Fruit fly (Drosophila melanogaster) whole organism, embryonic: ENCODE measurements around the gene CG6790.

Source experiments
- Ada2b ChIP-seq: fragments of 200-800 bp; sonication (Bioruptor generic); IDR thresholded peaks from 2 replicates; pipeline ENCODE4 v1.3.6; 2022; ENCODE audit warnings: missing biosample characterization, missing genetic modification characterization
- B-H1 ChIP-seq: fragments of 200-800 bp; sonication (Bioruptor generic); IDR thresholded peaks from 3 replicates; pipeline ENCODE4 v1.3.6; 2022; ENCODE audit warnings: missing biosample characterization, missing genetic modification characterization
- B-H2 ChIP-seq: fragments of 200-800 bp; sonication (Bioruptor generic); optimal IDR thresholded peaks from 2 replicates; lab custom pipeline; 2018; ENCODE audit warnings: missing biosample characterization, mild to moderate bottlenecking, missing genetic modification characterization
- BEAF-32 ChIP-seq: fragments of 200-800 bp; sonication (Bioruptor generic); optimal IDR thresholded peaks from 3 replicates; lab custom pipeline; 2017; ENCODE audit warnings: missing biosample characterization, missing genetic modification characterization, mild to moderate bottlenecking, moderate library complexity, missing genetic modification reagents
- Bdp1 ChIP-seq: fragments of 200-800 bp; sonication (Bioruptor generic); optimal IDR thresholded peaks from 3 replicates; lab custom pipeline; 2016; ENCODE audit warnings: missing biosample characterization, missing genetic modification characterization
- BtbVII ChIP-seq: fragments of 200-800 bp; sonication (Bioruptor generic); optimal IDR thresholded peaks from 3 replicates; lab custom pipeline; 2017; ENCODE audit warnings: missing biosample characterization, mild to moderate bottlenecking, missing genetic modification characterization
- CG10321 ChIP-seq: fragments of 200-800 bp; sonication (Bioruptor generic); IDR thresholded peaks from 2 replicates; pipeline ENCODE4 v1.3.6; 2022; ENCODE audit warnings: missing biosample characterization, missing genetic modification characterization
- CG10959 ChIP-seq: fragments of 200-800 bp; sonication (Bioruptor generic); IDR thresholded peaks from 2 replicates; pipeline ENCODE4 v1.3.6; 2022; ENCODE audit warnings: missing biosample characterization, missing genetic modification characterization
- CG12659 ChIP-seq: fragments of 200-800 bp; sonication (Bioruptor generic); optimal IDR thresholded peaks from 3 replicates; lab custom pipeline; 2017; ENCODE audit warnings: mild to moderate bottlenecking, missing biosample characterization, missing genetic modification reagents, missing genetic modification characterization
- CG13296 ChIP-seq: fragments of 200-800 bp; sonication (Bioruptor generic); optimal IDR thresholded peaks from 3 replicates; lab custom pipeline; 2018; ENCODE audit warnings: missing biosample characterization, mild to moderate bottlenecking, missing genetic modification characterization
- CG14710 ChIP-seq: fragments of 200-800 bp; sonication (Bioruptor generic); optimal IDR thresholded peaks from 3 replicates; lab custom pipeline; 2019; ENCODE audit warnings: missing biosample characterization, mild to moderate bottlenecking, missing genetic modification characterization, moderate library complexity
- CG18011 ChIP-seq: fragments of 200-800 bp; sonication (Bioruptor generic); optimal IDR thresholded peaks from 2 replicates; lab custom pipeline; 2017; ENCODE audit warnings: missing biosample characterization, missing genetic modification characterization, mild to moderate bottlenecking, moderate library complexity, missing genotype
- CG1832 ChIP-seq: fragments of 200-800 bp; sonication (Bioruptor generic); optimal IDR thresholded peaks from 2 replicates; lab custom pipeline; 2017; ENCODE audit warnings: missing biosample characterization, mild to moderate bottlenecking, missing genetic modification characterization, inconsistent platforms
- CG2120 ChIP-seq: fragments of 200-800 bp; sonication (Bioruptor generic); optimal IDR thresholded peaks from 3 replicates; lab custom pipeline; 2016; ENCODE audit warnings: missing biosample characterization, missing genetic modification characterization
- CG2712 ChIP-seq: fragments of 200-800 bp; optimal IDR thresholded peaks from 3 replicates; lab custom pipeline; 2019; ENCODE audit warnings: missing biosample characterization, mild to moderate bottlenecking, missing genetic modification characterization, moderate library complexity
- CG2875 ChIP-seq: fragments of 200-800 bp; sonication (Bioruptor generic); optimal IDR thresholded peaks from 2 replicates; lab custom pipeline; 2017; ENCODE audit warnings: missing biosample characterization, mild to moderate bottlenecking, missing genetic modification characterization, missing genetic modification reagents
- CG3163 ChIP-seq: fragments of 200-800 bp; sonication (Bioruptor generic); optimal IDR thresholded peaks from 3 replicates; lab custom pipeline; 2016; ENCODE audit warnings: missing biosample characterization, missing genetic modification characterization
- CG33557 ChIP-seq: fragments of 200-800 bp; sonication (Bioruptor generic); optimal IDR thresholded peaks from 2 replicates; lab custom pipeline; 2019; ENCODE audit warnings: missing biosample characterization, mild to moderate bottlenecking, missing genetic modification characterization, moderate library complexity
- CG4404 ChIP-seq: fragments of 200-800 bp; sonication (Bioruptor generic); IDR thresholded peaks from 2 replicates; pipeline ENCODE4 v1.3.6; 2022; ENCODE audit warnings: missing biosample characterization, missing genetic modification characterization
- CG6254 ChIP-seq: fragments of 200-800 bp; sonication (Bioruptor generic); optimal IDR thresholded peaks from 3 replicates; lab custom pipeline; 2017; ENCODE audit warnings: mild to moderate bottlenecking, missing biosample characterization, missing genetic modification reagents, missing genetic modification characterization
- CG7271 ChIP-seq: fragments of 200-800 bp; sonication (Bioruptor generic); optimal IDR thresholded peaks from 2 replicates; lab custom pipeline; 2018; ENCODE audit warnings: missing biosample characterization, mild to moderate bottlenecking, missing genetic modification characterization, moderate library complexity
- CG7839 ChIP-seq: fragments of 200-800 bp; sonication (Bioruptor generic); optimal IDR thresholded peaks from 3 replicates; lab custom pipeline; 2018; ENCODE audit warnings: missing biosample characterization, mild to moderate bottlenecking, missing genetic modification characterization, moderate library complexity
- CG7963 ChIP-seq: fragments of 200-800 bp; sonication (Bioruptor generic); IDR thresholded peaks from 3 replicates; pipeline ENCODE4 v1.3.6; 2022; ENCODE audit warnings: missing biosample characterization, missing genetic modification characterization; ENCODE audit not compliant: partially characterized antibody
- CG8089 ChIP-seq: fragments of 200-800 bp; sonication (Bioruptor generic); optimal IDR thresholded peaks from 3 replicates; lab custom pipeline; 2016; ENCODE audit warnings: missing biosample characterization, missing genetic modification characterization
- CG9437 ChIP-seq: fragments of 200-800 bp; sonication (Bioruptor generic); optimal IDR thresholded peaks from 2 replicates; lab custom pipeline; 2018; ENCODE audit warnings: missing biosample characterization, mild to moderate bottlenecking, missing genetic modification characterization
- CG9609 ChIP-seq: fragments of 200-800 bp; sonication (Bioruptor generic); optimal IDR thresholded peaks from 3 replicates; lab custom pipeline; 2016; ENCODE audit warnings: missing biosample characterization, missing genetic modification characterization
- CoRest ChIP-seq: fragments of 200-800 bp; sonication (Bioruptor generic); optimal IDR thresholded peaks from 3 replicates; lab custom pipeline; 2018; ENCODE audit warnings: missing biosample characterization, mild to moderate bottlenecking, missing genetic modification characterization, moderate library complexity
- Dp ChIP-seq: fragments of 200-800 bp; sonication (Bioruptor generic); optimal IDR thresholded peaks from 2 replicates; lab custom pipeline; 2018; ENCODE audit warnings: missing biosample characterization, mild to moderate bottlenecking, missing genetic modification characterization, moderate library complexity
- Dref ChIP-seq: fragments of 200-800 bp; sonication (Bioruptor generic); IDR thresholded peaks from 2 replicates; pipeline ENCODE4 v1.3.6; 2022; ENCODE audit warnings: missing biosample characterization, missing genetic modification characterization
- Drgx ChIP-seq: fragments of 200-800 bp; sonication (Bioruptor generic); IDR thresholded peaks from 2 replicates; pipeline ENCODE4 v1.3.6; 2022; ENCODE audit warnings: missing biosample characterization, missing genetic modification characterization
- Fer1 ChIP-seq: fragments of 200-800 bp; sonication (Bioruptor generic); optimal IDR thresholded peaks from 2 replicates; lab custom pipeline; 2017; ENCODE audit warnings: missing biosample characterization, mild to moderate bottlenecking, missing genetic modification characterization
- NfI ChIP-seq: fragments of 200-800 bp; sonication (Bioruptor generic); optimal IDR thresholded peaks from 3 replicates; lab custom pipeline; 2018; ENCODE audit warnings: missing biosample characterization, mild to moderate bottlenecking, missing genetic modification characterization, moderate library complexity
- Oli ChIP-seq: fragments of 200-800 bp; sonication (Bioruptor generic); optimal IDR thresholded peaks from 2 replicates; lab custom pipeline; 2018; ENCODE audit warnings: missing biosample characterization, mild to moderate bottlenecking, missing genetic modification characterization, moderate library complexity
- Spps ChIP-seq: fragments of 200-800 bp; sonication (Bioruptor generic); optimal IDR thresholded peaks from 2 replicates; lab custom pipeline; 2018; ENCODE audit warnings: missing biosample characterization, mild to moderate bottlenecking, missing genetic modification characterization
- ash1 ChIP-seq: fragments of 200-800 bp; sonication (Bioruptor generic); optimal IDR thresholded peaks from 2 replicates; lab custom pipeline; 2018; ENCODE audit warnings: missing biosample characterization, mild to moderate bottlenecking, missing genetic modification characterization
- eve ChIP-seq, 2 experiments: fragments of >200 bp; optimal IDR thresholded peaks; 2 replicates each; lab custom pipeline; 2017; ENCODE audit warnings: missing biosample characterization in 2 of 2, missing genetic modification characterization in 2 of 2
- gce ChIP-seq: fragments of 200-800 bp; sonication (Bioruptor generic); IDR thresholded peaks from 3 replicates; pipeline ENCODE4 v1.3.6; 2022; ENCODE audit warnings: missing biosample characterization, missing genetic modification characterization
- gem ChIP-seq: fragments of 200-800 bp; sonication (Bioruptor generic); optimal IDR thresholded peaks from 2 replicates; lab custom pipeline; 2019; ENCODE audit warnings: missing biosample characterization, mild to moderate bottlenecking, missing genetic modification characterization, moderate library complexity
- grau ChIP-seq: fragments of 200-800 bp; optimal IDR thresholded peaks from 3 replicates; lab custom pipeline; 2019; ENCODE audit warnings: missing biosample characterization, mild to moderate bottlenecking, missing genetic modification characterization, moderate library complexity
- ind ChIP-seq: fragments of 200-800 bp; sonication (Bioruptor generic); optimal IDR thresholded peaks from 3 replicates; lab custom pipeline; 2016; ENCODE audit warnings: missing biosample characterization, missing genetic modification characterization
- jing ChIP-seq: fragments of 200-800 bp; sonication (Bioruptor generic); optimal IDR thresholded peaks from 2 replicates; lab custom pipeline; 2018; ENCODE audit warnings: missing biosample characterization, mild to moderate bottlenecking, missing genetic modification characterization
- knrl ChIP-seq: fragments of 200-800 bp; sonication (Bioruptor generic); IDR thresholded peaks from 3 replicates; pipeline ENCODE4 v1.3.6; 2022; ENCODE audit warnings: missing biosample characterization, missing genetic modification characterization; ENCODE audit not compliant: partially characterized antibody
- lilli ChIP-seq: fragments of 200-800 bp; sonication (Bioruptor generic); optimal IDR thresholded peaks from 3 replicates; lab custom pipeline; 2016; ENCODE audit warnings: missing biosample characterization, missing genetic modification characterization
- luna ChIP-seq: fragments of 200-800 bp; sonication (Bioruptor generic); optimal IDR thresholded peaks from 2 replicates; lab custom pipeline; 2016; ENCODE audit warnings: missing biosample characterization, missing genetic modification characterization
- nmo ChIP-seq: fragments of 200-800 bp; sonication (Bioruptor generic); optimal IDR thresholded peaks from 2 replicates; lab custom pipeline; 2018; ENCODE audit warnings: missing biosample characterization, mild to moderate bottlenecking, missing genetic modification characterization, moderate library complexity
- onecut ChIP-seq: fragments of 200-800 bp; sonication (Bioruptor generic); IDR thresholded peaks from 2 replicates; pipeline ENCODE4 v1.3.6; 2022; ENCODE audit warnings: missing biosample characterization, missing genetic modification characterization
- phol ChIP-seq: fragments of 200-800 bp; sonication (Bioruptor generic); optimal IDR thresholded peaks from 3 replicates; lab custom pipeline; 2018; ENCODE audit warnings: missing biosample characterization, mild to moderate bottlenecking, missing genetic modification characterization, moderate library complexity
- schlank ChIP-seq: fragments of 200-800 bp; sonication (Bioruptor generic); optimal IDR thresholded peaks from 2 replicates; lab custom pipeline; 2018; ENCODE audit warnings: missing biosample characterization, mild to moderate bottlenecking, missing genetic modification characterization
- tup ChIP-seq: fragments of 200-800 bp; sonication (Bioruptor generic); optimal IDR thresholded peaks from 2 replicates; lab custom pipeline; 2016; ENCODE audit warnings: missing biosample characterization, mild to moderate bottlenecking, missing genetic modification characterization, moderate library complexity
- vvl ChIP-seq: fragments of 200-800 bp; sonication (Bioruptor generic); IDR thresholded peaks from 2 replicates; pipeline ENCODE4 v1.3.6; 2022; ENCODE audit warnings: missing biosample characterization, missing genetic modification characterization

CG6790 gene

DNA sequence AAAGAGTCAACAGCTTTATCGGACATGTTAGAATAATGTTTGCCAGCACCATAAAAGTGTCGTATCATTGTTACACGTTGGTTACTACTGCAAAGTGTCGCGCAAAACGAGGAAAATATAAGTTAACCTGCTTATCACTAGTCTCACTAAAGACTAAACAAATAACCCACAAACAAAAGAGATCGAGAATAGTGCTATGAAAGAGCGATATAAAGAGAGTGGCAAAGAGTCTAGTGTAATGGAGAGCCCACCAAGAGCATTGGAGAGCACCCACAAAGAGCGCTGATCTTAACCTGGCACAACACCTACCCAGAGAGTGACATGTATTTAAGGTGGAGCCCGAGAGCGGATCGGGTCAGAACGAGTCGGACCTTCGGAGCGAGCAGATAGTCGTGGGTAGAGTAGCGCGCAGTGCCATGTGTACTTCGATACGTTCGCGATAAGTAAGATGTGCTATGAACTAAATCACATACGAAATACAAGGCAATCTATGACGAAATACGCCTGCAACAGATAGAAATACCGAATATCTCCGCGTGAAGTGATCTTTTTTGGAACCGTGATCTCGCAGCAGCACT lies 9.6 kb downstream of the CG6790 start, which contains the start of gene Mrp4 (continued):
- TF ChIP-seq ash1 (GFP tag; lab: Kevin White, UChicago) (peak; percentile 21), NfI (GFP tag; lab: Kevin White, UChicago) (no peak), CG12659 (GFP tag; lab: Kevin White, UChicago) (no peak), nmo (GFP tag; lab: Kevin White, UChicago) (no peak), Spps (no peak), CG7839 (tag; lab: Kevin White, UChicago) (no peak), gem (tag; lab: Kevin White, UChicago) (no peak), CG2875 (GFP tag; lab: Kevin White, UChicago) (peak; percentile 49), knrl (GFP tag; lab: Robert Waterston, UW) (no peak), B-H2 (peak; percentile 52), jing (GFP tag; lab: Kevin White, UChicago) (no peak), CG2712 (tag; lab: Kevin White, UChicago) (no peak), Ada2b (peak; percentile 15; the same call in 1 of the 2 replicates), tup (GFP tag; lab: Kevin White, UChicago) (no peak), CG8089 (GFP tag; lab: Kevin White, UChicago) (no peak), ind (GFP tag; lab: Kevin White, UChicago) (no peak), CG7963 (GFP tag; lab: Robert Waterston, UW) (no peak), CG4404 (GFP tag; lab: Robert Waterston, UW) (no peak), BEAF-32 (GFP tag; lab: Kevin White, UChicago) (no peak), Fer1 (GFP tag; lab: Kevin White, UChicago) (peak; percentile 58), CG9609 (no peak), lilli (GFP tag; lab: Kevin White, UChicago) (peak; percentile 39), Bdp1 (GFP tag; lab: Kevin White, UChicago) (peak; percentile 15), schlank (tag; lab: Kevin White, UChicago) (peak; percentile 28), phol (tag; lab: Kevin White, UChicago) (no peak), CG2120 (GFP tag; lab: Kevin White, UChicago) (peak; percentile 24), grau (tag; lab: Kevin White, UChicago) (no peak), CG7271 (tag; lab: Kevin White, UChicago) (no peak), CG9437 (GFP tag; lab: Kevin White, UChicago) (peak; percentile 31), Dp (GFP tag; lab: Kevin White, UChicago) (no peak), Drgx (peak; percentile 69; the same call in 1 of the 2 replicates), CoRest (tag; lab: Kevin White, UChicago) (no peak), CG10959 (no peak), vvl (peak; percentile 71), CG6254 (GFP tag; lab: Kevin White, UChicago) (peak; percentile 56), Dref (GFP tag; lab: Robert Waterston, UW) (peak; percentile 31; the same call in 1 of the 2 replicates), B-H1 (GFP tag; lab: Robert Waterston, UW) (no peak; the same call in 2 of the 3 replicates), CG1832 (GFP tag; lab: Kevin White, UChicago) (no peak), CG33557 (peak; percentile 8), luna (GFP tag; lab: Kevin White, UChicago) (no peak), onecut (GFP tag; lab: Robert Waterston, UW) (peak; percentile 45; the same call in 1 of the 2 replicates), CG10321 (GFP tag; lab: Robert Waterston, UW) (no peak), Oli (tag; lab: Kevin White, UChicago) (no peak), BtbVII (GFP tag; lab: Kevin White, UChicago) (peak; percentile 82), gce (peak; percentile 74; the same call in 2 of the 3 replicates), CG18011 (GFP tag; lab: Kevin White, UChicago) (no peak), CG14710 (tag; lab: Kevin White, UChicago) (no peak), eve (GFP tag; optimal IDR thresholded peaks at IDR 0.05; lab: Kevin White, UChicago) (no peak), CG13296 (GFP tag; lab: Kevin White, UChicago) (peak; percentile 80), CG3163 (GFP tag; lab: Kevin White, UChicago) (peak; percentile 100)
